Fruit fly (Drosophila melanogaster): Measurements from ENCODE around the gene CG33644.

- TF ChIP-seq jim (GFP tag; optimal IDR thresholded peaks at IDR 0.05) (no peak), dsf (GFP tag; optimal IDR thresholded peaks at IDR 0.05; ENCODE audit: borderline replicate concordance) (no peak), Abd-B (GFP tag; optimal IDR thresholded peaks at IDR 0.05) (no peak)
These were observed 3.1 kb upstream of the CG33644 start, which contains the start of gene CG33641 for dm6 chr2L:13528742-13529141.

Measured in whole organism, wandering third instar larva.